Worm (Caenorhabditis elegans) whole organism, L4 larva: ENCODE measurements around the gene grd-8.
A peak's percentile ranks its signal among the peaks of the same experiment; 100 is the strongest.

Experiments
- F10B5.3 ChIP-seq: sonication (generic microtip); optimal IDR thresholded peaks from 2 replicates; lab custom pipeline; 2016; ENCODE audit warnings: mild to moderate bottlenecking, missing genetic modification characterization, missing compliant biosample characterization
- F26F4.8 ChIP-seq: fragments of 200-800 bp; sonication (Bioruptor generic); conservative IDR thresholded peaks from 2 replicates; pipeline ENCODE4 v1.3.6; 2022; ENCODE audit warnings: missing genetic modification characterization, missing compliant biosample characterization
- F49E8.2 ChIP-seq: sonication (generic microtip); optimal IDR thresholded peaks from 2 replicates; lab custom pipeline; 2016; ENCODE audit warnings: missing compliant biosample characterization, mild to moderate bottlenecking, missing genetic modification characterization, borderline replicate concordance
- R02D3.7 ChIP-seq: fragments of 150-350 bp; sonication (generic microtip); optimal IDR thresholded peaks from 3 replicates; lab custom pipeline; 2014; ENCODE audit warnings: missing biosample characterization, missing genetic modification characterization
- Y105C5A.15 ChIP-seq: fragments of 200-800 bp; sonication (Bioruptor generic); IDR thresholded peaks from 2 replicates; pipeline ENCODE4 v1.3.6; 2022; ENCODE audit warnings: missing genetic modification characterization, missing compliant biosample characterization
- Y48G9A.11 ChIP-seq: fragments of 200-800 bp; sonication (Bioruptor generic); IDR thresholded peaks from 2 replicates; pipeline ENCODE4 v1.3.6; 2022; ENCODE audit warnings: missing genetic modification reagents, missing genetic modification characterization, missing compliant biosample characterization
- Y5F2A.4 ChIP-seq: fragments of 200-800 bp; sonication (Bioruptor generic); optimal IDR thresholded peaks from 2 replicates; lab custom pipeline; 2018; ENCODE audit warnings: mild to moderate bottlenecking, missing genetic modification characterization, missing compliant biosample characterization
- aly-2 ChIP-seq: sonication (generic microtip); optimal IDR thresholded peaks from 2 replicates; lab custom pipeline; 2018; ENCODE audit warnings: missing biosample characterization, missing genetic modification characterization
- ama-1 ChIP-seq: fragments of 150-350 bp; optimal IDR thresholded peaks from 2 replicates; lab custom pipeline; 2014; ENCODE audit warnings: inconsistent platforms, mixed read lengths
- arid-1 ChIP-seq: fragments of 200-800 bp; sonication (Bioruptor generic); conservative IDR thresholded peaks from 2 replicates; pipeline ENCODE4 v1.3.6; 2022; ENCODE audit warnings: missing genetic modification reagents, missing genetic modification characterization, missing compliant biosample characterization
- attf-4 ChIP-seq: sonication (generic microtip); optimal IDR thresholded peaks from 3 replicates; lab custom pipeline; 2017; ENCODE audit warnings: missing biosample characterization, missing genetic modification characterization
- ceh-32 ChIP-seq: sonication (generic microtip); optimal IDR thresholded peaks from 2 replicates; lab custom pipeline; 2016; ENCODE audit warnings: mild to moderate bottlenecking, missing genetic modification characterization, missing compliant biosample characterization; ENCODE audit not compliant: poor library complexity
- ceh-44 ChIP-seq: fragments of 200-800 bp; sonication (Bioruptor generic); IDR thresholded peaks from 2 replicates; pipeline ENCODE4 v1.3.6; 2022; ENCODE audit warnings: missing genetic modification reagents, missing genetic modification characterization, missing compliant biosample characterization
- ctbp-1 ChIP-seq: fragments of 200-800 bp; sonication (Bioruptor generic); IDR thresholded peaks from 2 replicates; pipeline ENCODE4 v1.3.6; 2022; ENCODE audit warnings: missing genetic modification reagents, missing genetic modification characterization, missing compliant biosample characterization
- daf-19 ChIP-seq: fragments of 200-800 bp; sonication (Bioruptor generic); conservative IDR thresholded peaks from 2 replicates; pipeline ENCODE4 v1.3.6; 2022; ENCODE audit warnings: missing genetic modification characterization, missing compliant biosample characterization
- dmd-6 ChIP-seq: fragments of 200-800 bp; sonication (Bioruptor generic); IDR thresholded peaks from 2 replicates; pipeline ENCODE4 v1.3.6; 2022; ENCODE audit warnings: missing genetic modification reagents, missing genetic modification characterization, missing compliant biosample characterization
- dmd-8 ChIP-seq: fragments of 200-800 bp; sonication (Bioruptor generic); IDR thresholded peaks from 2 replicates; pipeline ENCODE4 v1.3.6; 2022; ENCODE audit warnings: missing genetic modification characterization, missing compliant biosample characterization
- dve-1 ChIP-seq: sonication (generic microtip); optimal IDR thresholded peaks from 2 replicates; lab custom pipeline; 2017; ENCODE audit warnings: antibody characterized with exemption, mild to moderate bottlenecking, missing genetic modification characterization, missing compliant biosample characterization; ENCODE audit not compliant: insufficient read depth
- fos-1 ChIP-seq: fragments of 150-350 bp; optimal IDR thresholded peaks from 2 replicates; lab custom pipeline; 2014; ENCODE audit warnings: missing biosample characterization, missing genetic modification characterization
- gei-8 ChIP-seq: fragments of 200-800 bp; sonication (Bioruptor generic); optimal IDR thresholded peaks from 2 replicates; lab custom pipeline; 2018; ENCODE audit warnings: mild to moderate bottlenecking, missing genetic modification characterization, missing compliant biosample characterization
- hif-1 ChIP-seq, 2 experiments: sonication (generic microtip); optimal IDR thresholded peaks; 2 replicates each; lab custom pipeline; 2016 to 2017; ENCODE audit warnings: missing compliant biosample characterization in 2 of 2, missing genetic modification characterization in 2 of 2, missing genetic modification reagents in 2 of 2, missing genotype in 2 of 2, mild to moderate bottlenecking in 1 of 2
- lim-7 ChIP-seq: fragments of 200-800 bp; sonication (Bioruptor generic); IDR thresholded peaks from 2 replicates; pipeline ENCODE4 v1.3.6; 2022; ENCODE audit warnings: missing genetic modification characterization, missing compliant biosample characterization
- lin-1 ChIP-seq: fragments of 200-800 bp; sonication (Bioruptor generic); IDR thresholded peaks from 2 replicates; pipeline ENCODE4 v1.3.6; 2022; ENCODE audit warnings: missing genetic modification reagents, missing genetic modification characterization, missing compliant biosample characterization
- lin-29 ChIP-seq: fragments of 200-800 bp; sonication (Bioruptor generic); IDR thresholded peaks from 2 replicates; pipeline ENCODE4 v1.3.6; 2022; ENCODE audit warnings: missing genetic modification reagents, missing genetic modification characterization, missing compliant biosample characterization
- lin-38 ChIP-seq: fragments of 200-800 bp; sonication (Bioruptor generic); IDR thresholded peaks from 2 replicates; pipeline ENCODE4 v1.3.6; 2022; ENCODE audit warnings: missing genetic modification reagents, missing genetic modification characterization, missing compliant biosample characterization
- lin-39 ChIP-seq: fragments of 150-350 bp; optimal IDR thresholded peaks from 2 replicates; lab custom pipeline; 2014; ENCODE audit warnings: missing biosample characterization, missing genetic modification reagents, missing genetic modification characterization
- lir-3 ChIP-seq: sonication (generic microtip); optimal IDR thresholded peaks from 2 replicates; lab custom pipeline; 2016; ENCODE audit warnings: mild to moderate bottlenecking, missing genetic modification characterization, missing compliant biosample characterization
- madf-5 ChIP-seq, 2 experiments: fragments of 200-800 bp; sonication (Bioruptor generic); IDR thresholded peaks; 2 replicates each; pipeline ENCODE4 v1.3.6; 2022; ENCODE audit warnings: missing compliant biosample characterization in 2 of 2, missing genetic modification characterization in 2 of 2
- mdl-1 ChIP-seq, 2 experiments: fragments of 150-350 bp in 1 of 2; sonication (generic microtip) in 1 of 2; optimal IDR thresholded peaks; 2 replicates each; lab custom pipeline; 2014 to 2017; ENCODE audit warnings: missing biosample characterization in 2 of 2, missing genetic modification characterization in 2 of 2
- mep-1 ChIP-seq: fragments of 150-350 bp; sonication (generic microtip); optimal IDR thresholded peaks from 3 replicates; lab custom pipeline; 2014; ENCODE audit warnings: missing biosample characterization, missing genetic modification characterization
- mes-2 ChIP-seq: sonication (generic microtip); optimal IDR thresholded peaks from 2 replicates; lab custom pipeline; 2016; ENCODE audit warnings: missing genotype, mild to moderate bottlenecking, missing genetic modification characterization, missing compliant biosample characterization; ENCODE audit not compliant: poor library complexity, severe bottlenecking
- mxl-3 ChIP-seq: fragments of 200-800 bp; sonication (Bioruptor generic); optimal IDR thresholded peaks from 2 replicates; lab custom pipeline; 2018; ENCODE audit warnings: mild to moderate bottlenecking, missing genetic modification characterization, missing compliant biosample characterization
- nhr-102 ChIP-seq: sonication (generic microtip); optimal IDR thresholded peaks from 2 replicates; lab custom pipeline; 2016; ENCODE audit warnings: mild to moderate bottlenecking, missing genetic modification characterization, moderate library complexity, missing compliant biosample characterization
- nhr-11 ChIP-seq: fragments of 150-350 bp; optimal IDR thresholded peaks from 2 replicates; lab custom pipeline; 2014; ENCODE audit warnings: missing biosample characterization, missing genetic modification characterization
- nhr-111 ChIP-seq: fragments of 200-800 bp; sonication (Bioruptor generic); optimal IDR thresholded peaks from 2 replicates; lab custom pipeline; 2018; ENCODE audit warnings: mild to moderate bottlenecking, missing genetic modification characterization, missing compliant biosample characterization
- nhr-237 ChIP-seq: sonication (generic microtip); optimal IDR thresholded peaks from 2 replicates; lab custom pipeline; 2017; ENCODE audit warnings: missing biosample characterization, missing genetic modification characterization
- nhr-25 ChIP-seq: sonication (generic microtip); optimal IDR thresholded peaks from 2 replicates; lab custom pipeline; 2017; ENCODE audit warnings: missing genetic modification characterization, mild to moderate bottlenecking, missing compliant biosample characterization, antibody characterized with exemption, moderate library complexity, borderline replicate concordance; ENCODE audit not compliant: insufficient read depth
- nhr-41 ChIP-seq: fragments of 200-800 bp; sonication (Bioruptor generic); IDR thresholded peaks from 2 replicates; pipeline ENCODE4 v1.3.6; 2022; ENCODE audit warnings: missing genetic modification reagents, missing genetic modification characterization, missing compliant biosample characterization
- nhr-42 ChIP-seq: fragments of 200-800 bp; sonication (Bioruptor generic); IDR thresholded peaks from 2 replicates; pipeline ENCODE4 v1.3.6; 2022; ENCODE audit warnings: missing genetic modification characterization, missing compliant biosample characterization
- nhr-48 ChIP-seq: sonication (generic microtip); optimal IDR thresholded peaks from 2 replicates; lab custom pipeline; 2016; ENCODE audit warnings: mild to moderate bottlenecking, missing genetic modification characterization, missing compliant biosample characterization
- nhr-76 ChIP-seq: fragments of 150-350 bp; optimal IDR thresholded peaks from 2 replicates; lab custom pipeline; 2014; ENCODE audit warnings: missing biosample characterization, missing genetic modification characterization
- php-3 ChIP-seq: fragments of 200-800 bp; sonication (Bioruptor generic); IDR thresholded peaks from 2 replicates; pipeline ENCODE4 v1.3.6; 2022; ENCODE audit warnings: missing genetic modification reagents, missing genetic modification characterization, missing compliant biosample characterization
- pqm-1 ChIP-seq: sonication (generic microtip); optimal IDR thresholded peaks from 2 replicates; lab custom pipeline; 2017; ENCODE audit warnings: missing biosample characterization, missing genetic modification characterization
- rbr-2 ChIP-seq: sonication (generic microtip); optimal IDR thresholded peaks from 2 replicates; lab custom pipeline; 2016; ENCODE audit warnings: missing genotype, missing genetic modification characterization, missing compliant biosample characterization
- sdz-12 ChIP-seq: fragments of 200-800 bp; sonication (Bioruptor generic); optimal IDR thresholded peaks from 2 replicates; lab custom pipeline; 2018; ENCODE audit warnings: mild to moderate bottlenecking, missing genetic modification characterization, missing compliant biosample characterization
- snpc-4 ChIP-seq: fragments of 150-350 bp; optimal IDR thresholded peaks from 2 replicates; lab custom pipeline; 2014; ENCODE audit warnings: missing biosample characterization, missing genetic modification characterization
- unc-130 ChIP-seq: sonication (generic microtip); optimal IDR thresholded peaks from 2 replicates; lab custom pipeline; 2016; ENCODE audit warnings: missing genetic modification reagents, missing genetic modification characterization, missing compliant biosample characterization
- vab-7 ChIP-seq: fragments of 200-800 bp; sonication (Bioruptor generic); IDR thresholded peaks from 2 replicates; pipeline ENCODE4 v1.3.6; 2022; ENCODE audit warnings: missing genetic modification reagents, missing genetic modification characterization, missing compliant biosample characterization
- zag-1 ChIP-seq: fragments of 150-350 bp; optimal IDR thresholded peaks from 2 replicates; lab custom pipeline; 2014; ENCODE audit warnings: missing biosample characterization, missing genetic modification characterization
- zfp-2 ChIP-seq: sonication (generic microtip); optimal IDR thresholded peaks from 2 replicates; lab custom pipeline; 2016; ENCODE audit warnings: mild to moderate bottlenecking, missing genetic modification characterization, missing compliant biosample characterization
- zfp-3 ChIP-seq: fragments of 200-800 bp; sonication (Bioruptor generic); conservative IDR thresholded peaks from 2 replicates; pipeline ENCODE4 v1.3.6; 2022; ENCODE audit warnings: missing genetic modification reagents, missing genetic modification characterization, missing compliant biosample characterization
- ztf-11 ChIP-seq: fragments of 150-350 bp; optimal IDR thresholded peaks from 2 replicates; lab custom pipeline; 2014; ENCODE audit warnings: missing biosample characterization, missing genetic modification characterization

Gene grd-8

ce11 chrV:7857931-7858330 lies 15.6 kb downstream of the grd-8 start, which contains the start of gene C37C3.1 (continued):
- TF ChIP-seq ceh-32, result no peak
- TF ChIP-seq dmd-6, result no peak
- no peak for TF ChIP-seq lin-29
- no peak for TF ChIP-seq sdz-12 (GFP tag; lab: Kevin White, UChicago)
- TF ChIP-seq arid-1, result peak; percentile 57; the same call in 1 of the 2 replicates
- no peak for TF ChIP-seq hif-1 (tag; optimal IDR thresholded peaks at IDR 0.05; lab: Kevin White, UChicago)
- TF ChIP-seq nhr-25 (tag; lab: Kevin White, UChicago), result no peak
- peak; percentile 59 for TF ChIP-seq F10B5.3 (tag; lab: Kevin White, UChicago)
- TF ChIP-seq lir-3 (tag; lab: Kevin White, UChicago), result no peak
- 0 out of 2 replicates have a peak, but pooled peaks have one; percentile 47 for TF ChIP-seq zfp-3
- peak; percentile 14 for TF ChIP-seq dve-1 (tag; lab: Kevin White, UChicago)
- no peak for TF ChIP-seq php-3
- no peak for TF ChIP-seq mdl-1 (tag; optimal IDR thresholded peaks at IDR 0.05; lab: Kevin White, UChicago)
- TF ChIP-seq unc-130 (GFP tag; lab: Kevin White, UChicago), result no peak
- no peak for TF ChIP-seq nhr-111 (GFP tag; lab: Kevin White, UChicago)
- TF ChIP-seq mxl-3, result no peak
- no peak for TF ChIP-seq snpc-4 (tag; lab: Kevin White, UChicago)
- TF ChIP-seq Y48G9A.11, result no peak
- no peak for TF ChIP-seq mes-2 (tag; lab: Kevin White, UChicago)
- TF ChIP-seq dmd-8 (GFP tag; lab: Robert Waterston, UW), result 0 out of 2 replicates have a peak, but pooled peaks have one; percentile 24
- no peak for TF ChIP-seq nhr-41
- no peak for TF ChIP-seq gei-8
- TF ChIP-seq Y5F2A.4 (GFP tag; lab: Kevin White, UChicago), result peak; percentile 24
- peak; percentile 15 for TF ChIP-seq nhr-48 (tag; lab: Kevin White, UChicago)
- TF ChIP-seq ztf-11 (tag; lab: Kevin White, UChicago), result no peak
- TF ChIP-seq lin-1 (GFP tag; lab: Robert Waterston, UW), result no peak; the same call in 1 of the 2 replicates
- no peak for TF ChIP-seq Y105C5A.15 (GFP tag; lab: Robert Waterston, UW)
- no peak for TF ChIP-seq nhr-11 (tag; lab: Kevin White, UChicago)
- peak; percentile 84 for TF ChIP-seq ama-1
- peak; percentile 69 for TF ChIP-seq nhr-102 (tag; lab: Kevin White, UChicago)
- TF ChIP-seq F26F4.8 (GFP tag; lab: Robert Waterston, UW), result no peak
- no peak for TF ChIP-seq aly-2 (tag; lab: Kevin White, UChicago)
- TF ChIP-seq zag-1 (tag; lab: Kevin White, UChicago), result no peak
- TF ChIP-seq nhr-237 (tag; lab: Kevin White, UChicago), result no peak
- TF ChIP-seq pqm-1 (tag; lab: Kevin White, UChicago), result no peak
- TF ChIP-seq fos-1 (tag; lab: Kevin White, UChicago), result no peak
- TF ChIP-seq lim-7 (GFP tag; lab: Robert Waterston, UW), result no peak
- no peak for TF ChIP-seq vab-7 (GFP tag; lab: Robert Waterston, UW)
- no peak for TF ChIP-seq zfp-2 (tag; lab: Kevin White, UChicago)
- TF ChIP-seq ctbp-1 (GFP tag; lab: Robert Waterston, UW), result 0 out of 2 replicates have a peak, but pooled peaks have one; percentile 49
- TF ChIP-seq lin-38, result peak; percentile 57
- TF ChIP-seq daf-19 (GFP tag; lab: Robert Waterston, UW), result no peak
- TF ChIP-seq lin-39 (tag; lab: Kevin White, UChicago), result no peak
- peak; percentile 35 for TF ChIP-seq mep-1
- TF ChIP-seq R02D3.7 (tag; lab: Kevin White, UChicago), result no peak
- TF ChIP-seq F49E8.2, result peak; percentile 17
- no peak for TF ChIP-seq ceh-44
- no peak for TF ChIP-seq nhr-42 (GFP tag; lab: Robert Waterston, UW)
- TF ChIP-seq attf-4 (tag; lab: Kevin White, UChicago), result no peak
- no peak for TF ChIP-seq nhr-76 (tag; lab: Kevin White, UChicago)
- TF ChIP-seq rbr-2 (tag; lab: Kevin White, UChicago), result peak; percentile 11
- TF ChIP-seq madf-5 (GFP tag; IDR thresholded peaks at IDR 0.05; lab: Robert Waterston, UW), result no peak
